Worm (Caenorhabditis elegans): ENCODE measurements around the gene ugt-58.
A peak's percentile ranks its signal among the peaks of the same experiment; 100 is the strongest.

Gene ugt-58

ce11 chrII:9621121-9621520, 34.5 kb upstream of the ugt-58 start (continued):
- TF ChIP-seq nhr-23 (tag; optimal IDR thresholded peaks at IDR 0.05), result no peak

DNA sequence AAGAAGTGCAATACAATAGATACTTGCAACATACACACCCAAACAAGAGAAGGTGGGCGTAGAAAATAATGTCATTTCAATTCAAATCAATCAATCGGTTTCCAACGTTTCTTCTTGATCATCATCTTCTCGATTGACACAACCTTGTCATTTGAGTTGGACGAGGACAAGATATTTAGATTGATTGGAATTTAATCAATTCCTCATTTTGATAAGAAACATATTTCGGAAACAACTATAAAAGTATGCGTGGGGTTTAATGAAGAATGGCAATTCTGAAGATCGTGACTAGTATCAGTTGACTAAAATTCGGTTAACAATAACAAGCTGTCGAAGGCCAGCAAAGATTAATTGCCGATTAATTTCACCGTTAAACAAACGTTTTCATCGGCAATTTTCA, 34.0 kb upstream of the ugt-58 start:
- TF ChIP-seq mdl-1 (tag; optimal IDR thresholded peaks at IDR 0.05) (no peak), dmd-4 (tag; optimal IDR thresholded peaks at IDR 0.05) (no peak), nhr-23 (tag; optimal IDR thresholded peaks at IDR 0.05) (no peak), blmp-1 (tag; optimal IDR thresholded peaks at IDR 0.05; ENCODE audit: insufficient read depth) (peak; percentile 4), Y55F3AM.14 (GFP tag; optimal IDR thresholded peaks at IDR 0.05) (no peak), fos-1 (tag; optimal IDR thresholded peaks at IDR 0.05) (no peak), ZK546.5 (tag; optimal IDR thresholded peaks at IDR 0.05) (no peak), skn-1 (tag; optimal IDR thresholded peaks at IDR 0.05) (no peak), R02D3.7 (tag; optimal IDR thresholded peaks at IDR 0.05) (no peak), ztf-1 (GFP tag; conservative IDR thresholded peaks at IDR 0.05) (no peak), nhr-6 (tag; optimal IDR thresholded peaks at IDR 0.05) (peak; percentile 29), nhr-11 (tag; optimal IDR thresholded peaks at IDR 0.05) (no peak), sma-9 (GFP tag; optimal IDR thresholded peaks at IDR 0.05) (peak; percentile 15), sma-9 (tag; optimal IDR thresholded peaks at IDR 0.05) (no peak), unc-55 (GFP tag; optimal IDR thresholded peaks at IDR 0.05) (no peak), mbf-1 (tag; optimal IDR thresholded peaks at IDR 0.05) (no peak), sma-3 (GFP tag; optimal IDR thresholded peaks at IDR 0.05) (peak; percentile 1), nhr-129 (tag; optimal IDR thresholded peaks at IDR 0.05) (no peak), snpc-4 (tag; optimal IDR thresholded peaks at IDR 0.05) (no peak), C34F6.9 (tag; optimal IDR thresholded peaks at IDR 0.05) (no peak), ceh-82 (tag; optimal IDR thresholded peaks at IDR 0.05) (no peak), nhr-25 (tag; optimal IDR thresholded peaks at IDR 0.05) (peak; percentile 59), unc-39 (tag; optimal IDR thresholded peaks at IDR 0.05) (no peak), nhr-12 (tag; optimal IDR thresholded peaks at IDR 0.05) (no peak), crh-2 (tag; optimal IDR thresholded peaks at IDR 0.05) (no peak), lsy-2 (tag; optimal IDR thresholded peaks at IDR 0.05) (no peak), alr-1 (tag; optimal IDR thresholded peaks at IDR 0.05) (no peak)

DNA sequence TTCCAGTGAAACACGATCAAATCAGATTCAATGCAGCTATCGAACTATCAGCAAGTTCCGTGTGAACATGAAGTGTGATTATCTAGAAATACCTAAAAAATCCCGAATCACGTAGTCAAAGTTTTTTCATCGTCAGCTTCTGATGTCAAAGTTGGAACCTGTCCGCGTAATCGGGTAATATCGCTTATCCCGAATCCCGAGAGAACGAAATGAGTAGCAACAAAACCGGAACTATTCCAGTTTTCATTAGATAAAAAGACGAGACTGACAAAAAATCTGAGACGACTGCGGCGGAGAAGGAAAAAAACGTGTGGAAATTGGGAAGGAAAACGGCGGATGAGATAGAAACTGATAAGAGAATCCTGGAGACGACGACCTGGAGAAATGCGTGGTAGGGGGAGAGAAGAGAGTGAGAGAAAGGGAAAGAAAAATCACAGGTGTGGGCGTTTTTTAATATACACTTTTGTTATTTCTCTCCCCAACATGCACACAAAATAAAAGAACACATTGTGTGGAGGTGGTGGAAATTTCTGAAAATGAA, 33.5 kb upstream of the ugt-58 start:
- TF ChIP-seq ceh-82 (tag; optimal IDR thresholded peaks at IDR 0.05) (no peak), egl-27 (tag; optimal IDR thresholded peaks at IDR 0.05) (no peak), nhr-25 (tag; optimal IDR thresholded peaks at IDR 0.05) (no peak), lin-13 (GFP tag; optimal IDR thresholded peaks at IDR 0.05) (no peak), gmeb-1 (tag; optimal IDR thresholded peaks at IDR 0.05) (no peak), ama-1 (optimal IDR thresholded peaks at IDR 0.05) (peak; percentile 33), C34F6.9 (tag; optimal IDR thresholded peaks at IDR 0.05) (no peak), sem-4 (tag; optimal IDR thresholded peaks at IDR 0.05) (no peak), snpc-4 (tag; optimal IDR thresholded peaks at IDR 0.05) (no peak), ztf-11 (tag; optimal IDR thresholded peaks at IDR 0.05) (no peak), ZK546.5 (tag; optimal IDR thresholded peaks at IDR 0.05) (no peak), fos-1 (tag; optimal IDR thresholded peaks at IDR 0.05) (peak; percentile 45), lsy-2 (tag; optimal IDR thresholded peaks at IDR 0.05) (no peak), elt-3 (tag; optimal IDR thresholded peaks at IDR 0.05) (no peak), mab-5 (tag; optimal IDR thresholded peaks at IDR 0.05) (no peak), mdl-1 (tag; optimal IDR thresholded peaks at IDR 0.05) (no peak), F13H6.1 (tag; optimal IDR thresholded peaks at IDR 0.05) (peak; percentile 13), nhr-12 (tag; optimal IDR thresholded peaks at IDR 0.05) (no peak), lin-11 (tag; optimal IDR thresholded peaks at IDR 0.05) (no peak), nhr-21 (tag; optimal IDR thresholded peaks at IDR 0.05) (no peak)

DNA sequence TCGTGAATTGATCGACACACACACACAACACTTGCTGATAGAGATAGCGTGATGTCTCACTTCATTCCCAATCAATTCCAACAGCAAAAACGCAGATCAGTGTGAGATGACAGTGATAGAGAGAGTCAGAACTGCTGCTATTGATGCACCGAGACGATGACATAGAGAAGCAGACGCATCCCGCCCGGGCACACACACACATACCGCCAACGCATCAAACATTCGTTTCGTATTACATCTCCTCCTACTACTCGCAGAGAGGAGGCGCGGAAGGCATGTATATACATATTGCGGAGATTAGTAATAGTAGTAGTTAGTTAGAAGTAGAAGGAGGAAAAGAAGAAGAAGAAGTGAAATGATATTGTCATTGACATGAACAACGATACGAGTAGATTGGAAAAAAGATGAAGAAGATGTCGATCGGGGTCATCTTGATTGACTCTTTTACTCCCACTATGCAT, 32.8 kb upstream of the ugt-58 start:
- TF ChIP-seq zag-1 (tag; optimal IDR thresholded peaks at IDR 0.05), result no peak
- peak; percentile 62 for TF ChIP-seq ceh-16 (tag; optimal IDR thresholded peaks at IDR 0.05)
- TF ChIP-seq nhr-6 (tag; optimal IDR thresholded peaks at IDR 0.05), result no peak
- TF ChIP-seq nhr-129 (tag; optimal IDR thresholded peaks at IDR 0.05), result peak; percentile 86
- TF ChIP-seq lin-39 (tag; optimal IDR thresholded peaks at IDR 0.05), result no peak
- TF ChIP-seq sma-3 (GFP tag; optimal IDR thresholded peaks at IDR 0.05), result peak; percentile 73
- TF ChIP-seq ztf-4 (tag; optimal IDR thresholded peaks at IDR 0.05), result no peak
- peak; percentile 19 for TF ChIP-seq ama-1 (optimal IDR thresholded peaks at IDR 0.05)
- TF ChIP-seq F13H6.1 (tag; optimal IDR thresholded peaks at IDR 0.05), result peak; percentile 70
- TF ChIP-seq sma-9 (GFP tag; optimal IDR thresholded peaks at IDR 0.05), result peak; percentile 39
- TF ChIP-seq sma-9 (tag; optimal IDR thresholded peaks at IDR 0.05), result no peak
- TF ChIP-seq fos-1 (tag; optimal IDR thresholded peaks at IDR 0.05), result peak; percentile 95
- peak; percentile 50 for TF ChIP-seq egl-27 (tag; optimal IDR thresholded peaks at IDR 0.05)
- peak in 1 of 2 experiments; percentile 49 for TF ChIP-seq lsy-2 (tag; optimal IDR thresholded peaks at IDR 0.05)
- peak; percentile 81 for TF ChIP-seq elt-1 (tag; optimal IDR thresholded peaks at IDR 0.05)
- no peak for TF ChIP-seq nhr-237 (tag; optimal IDR thresholded peaks at IDR 0.05)
- no peak for TF ChIP-seq elt-3 (tag; optimal IDR thresholded peaks at IDR 0.05)
- TF ChIP-seq unc-39 (tag; optimal IDR thresholded peaks at IDR 0.05), result no peak
- peak; percentile 32 for TF ChIP-seq skn-1 (tag; optimal IDR thresholded peaks at IDR 0.05)
- TF ChIP-seq ztf-11 (tag; optimal IDR thresholded peaks at IDR 0.05), result no peak
- no peak for TF ChIP-seq nhr-23 (tag; optimal IDR thresholded peaks at IDR 0.05)
- peak; percentile 13 for TF ChIP-seq blmp-1 (tag; optimal IDR thresholded peaks at IDR 0.05; ENCODE audit: insufficient read depth)
- peak; percentile 41 for TF ChIP-seq C34F6.9 (tag; optimal IDR thresholded peaks at IDR 0.05)
- peak; percentile 31 for TF ChIP-seq nhr-25 (tag; optimal IDR thresholded peaks at IDR 0.05)
- peak; percentile 45 for TF ChIP-seq crh-2 (tag; optimal IDR thresholded peaks at IDR 0.05)
- peak; percentile 67 for TF ChIP-seq nhr-21 (tag; optimal IDR thresholded peaks at IDR 0.05)
- peak; percentile 5 for TF ChIP-seq lin-13 (GFP tag; optimal IDR thresholded peaks at IDR 0.05)

Measured in whole organism, L2 larva.